Worm (Caenorhabditis elegans): ENCODE data around the gene F58A6.1.
"Not testable (repeated sequence)": the region's sequence is repeated elsewhere in the genome, so short reads cannot be mapped to it uniquely, and the experiment has no call there.

- not testable (repeated sequence) for TF ChIP-seq nhr-129 (tag; optimal IDR thresholded peaks at IDR 0.05); snpc-4 (tag; optimal IDR thresholded peaks at IDR 0.05); nhr-10 (tag; optimal IDR thresholded peaks at IDR 0.05); ztf-11 (tag; optimal IDR thresholded peaks at IDR 0.05); ama-1 (optimal IDR thresholded peaks at IDR 0.05); lin-39 (tag; optimal IDR thresholded peaks at IDR 0.05); nhr-12 (tag; optimal IDR thresholded peaks at IDR 0.05)
These were observed 16.1 kb downstream of the F58A6.1 start, which contains the start of gene F58A6.9 for ce11 chrII:5158774-5159173.

Data from whole organism, L2 larva.